Fruit fly (Drosophila melanogaster) whole organism, embryonic: ENCODE data around the gene Oseg1.

Experiments used
- B-H2 ChIP-seq: fragments of 200-800 bp; sonication (Bioruptor generic); optimal IDR thresholded peaks from 2 replicates; lab custom pipeline; 2018; ENCODE audit warnings: missing biosample characterization, mild to moderate bottlenecking, missing genetic modification characterization
- CG10979 ChIP-seq: fragments of 200-800 bp; sonication (Bioruptor generic); optimal IDR thresholded peaks from 2 replicates; lab custom pipeline; 2018; ENCODE audit warnings: missing biosample characterization, mild to moderate bottlenecking, missing genetic modification characterization, moderate library complexity
- CG11247 ChIP-seq: fragments of 200-800 bp; sonication (Bioruptor generic); IDR thresholded peaks from 2 replicates; pipeline ENCODE4 v1.3.6; 2022; ENCODE audit warnings: missing biosample characterization, missing genetic modification characterization
- CG11504 ChIP-seq: fragments of 200-800 bp; sonication (Bioruptor generic); optimal IDR thresholded peaks from 3 replicates; lab custom pipeline; 2019; ENCODE audit warnings: missing biosample characterization, mild to moderate bottlenecking, missing genetic modification characterization, moderate library complexity
- CG12942 ChIP-seq: fragments of 200-800 bp; sonication (Bioruptor generic); optimal IDR thresholded peaks from 3 replicates; lab custom pipeline; 2016; ENCODE audit warnings: missing biosample characterization, missing genetic modification characterization
- CG14710 ChIP-seq: fragments of 200-800 bp; sonication (Bioruptor generic); optimal IDR thresholded peaks from 3 replicates; lab custom pipeline; 2019; ENCODE audit warnings: missing biosample characterization, mild to moderate bottlenecking, missing genetic modification characterization, moderate library complexity
- CG1647 ChIP-seq: fragments of 200-800 bp; sonication (Bioruptor generic); optimal IDR thresholded peaks from 3 replicates; lab custom pipeline; 2016; ENCODE audit warnings: missing biosample characterization, missing genetic modification characterization
- CG16815 ChIP-seq: fragments of 200-800 bp; sonication (Bioruptor generic); optimal IDR thresholded peaks from 3 replicates; lab custom pipeline; 2017; ENCODE audit warnings: missing biosample characterization, mild to moderate bottlenecking, missing genetic modification characterization
- CG17359 ChIP-seq: fragments of 200-800 bp; sonication (Bioruptor generic); optimal IDR thresholded peaks from 3 replicates; lab custom pipeline; 2018; ENCODE audit warnings: missing biosample characterization, mild to moderate bottlenecking, missing genetic modification characterization, moderate library complexity
- CG2202 ChIP-seq: fragments of 200-800 bp; sonication (Bioruptor generic); optimal IDR thresholded peaks from 2 replicates; lab custom pipeline; 2018; ENCODE audit warnings: missing biosample characterization, mild to moderate bottlenecking, missing genetic modification characterization
- CG2712 ChIP-seq: fragments of 200-800 bp; optimal IDR thresholded peaks from 3 replicates; lab custom pipeline; 2019; ENCODE audit warnings: missing biosample characterization, mild to moderate bottlenecking, missing genetic modification characterization, moderate library complexity
- CG30020 ChIP-seq: fragments of 200-800 bp; optimal IDR thresholded peaks from 2 replicates; lab custom pipeline; 2019; ENCODE audit warnings: missing biosample characterization, mild to moderate bottlenecking, missing genetic modification characterization, moderate library complexity
- CG4360 ChIP-seq: fragments of 200-800 bp; sonication (Bioruptor generic); IDR thresholded peaks from 2 replicates; pipeline ENCODE4 v1.3.6; 2022; ENCODE audit warnings: missing biosample characterization, missing genetic modification characterization
- CG6254 ChIP-seq: fragments of 200-800 bp; sonication (Bioruptor generic); optimal IDR thresholded peaks from 3 replicates; lab custom pipeline; 2017; ENCODE audit warnings: mild to moderate bottlenecking, missing biosample characterization, missing genetic modification reagents, missing genetic modification characterization
- CG6689 ChIP-seq: fragments of 200-800 bp; sonication (Bioruptor generic); IDR thresholded peaks from 2 replicates; pipeline ENCODE4 v1.3.6; 2022; ENCODE audit warnings: missing biosample characterization, missing genetic modification characterization
- CG6813 ChIP-seq: fragments of 200-800 bp; sonication (Bioruptor generic); optimal IDR thresholded peaks from 2 replicates; lab custom pipeline; 2017; ENCODE audit warnings: missing biosample characterization, missing genetic modification characterization, mild to moderate bottlenecking, moderate library complexity, missing genetic modification reagents
- CG7839 ChIP-seq: fragments of 200-800 bp; sonication (Bioruptor generic); optimal IDR thresholded peaks from 3 replicates; lab custom pipeline; 2018; ENCODE audit warnings: missing biosample characterization, mild to moderate bottlenecking, missing genetic modification characterization, moderate library complexity
- CHES-1-like ChIP-seq: fragments of 200-800 bp; sonication (Bioruptor generic); optimal IDR thresholded peaks from 2 replicates; lab custom pipeline; 2016; ENCODE audit warnings: missing biosample characterization, missing genetic modification characterization
- CTCF ChIP-seq: fragments of 200-800 bp; sonication (Bioruptor generic); optimal IDR thresholded peaks from 2 replicates; lab custom pipeline; 2017; ENCODE audit warnings: missing biosample characterization, mild to moderate bottlenecking, missing genetic modification characterization, moderate library complexity
- D ChIP-seq, 2 experiments: fragments of 200-800 bp in 1 of 2; fragments of >200 bp in 1 of 2; sonication (Bioruptor generic) in 1 of 2; optimal IDR thresholded peaks; 2 replicates in 1 of 2; 3 replicates in 1 of 2; lab custom pipeline; 2017; ENCODE audit warnings: mild to moderate bottlenecking in 1 of 2, missing biosample characterization in 1 of 2, missing genetic modification characterization in 1 of 2, missing genetic modification reagents in 1 of 2
- GATAe ChIP-seq: fragments of 200-800 bp; sonication (Bioruptor generic); conservative IDR thresholded peaks from 2 replicates; pipeline ENCODE4 v1.3.6; 2022; ENCODE audit warnings: missing biosample characterization, missing genetic modification characterization
- Gsc ChIP-seq: fragments of 200-800 bp; sonication (Bioruptor generic); IDR thresholded peaks from 2 replicates; pipeline ENCODE4 v1.3.6; 2022; ENCODE audit warnings: missing biosample characterization, missing genetic modification characterization
- Gug ChIP-seq: fragments of 200-800 bp; sonication (Bioruptor generic); IDR thresholded peaks from 4 replicates; pipeline ENCODE4 v1.3.6; 2022; ENCODE audit warnings: missing biosample characterization, missing genetic modification characterization
- H2.0 ChIP-seq: fragments of 200-800 bp; sonication (Bioruptor generic); IDR thresholded peaks from 2 replicates; pipeline ENCODE4 v1.3.6; 2022; ENCODE audit warnings: missing biosample characterization, missing genetic modification characterization
- HLH54F ChIP-seq: fragments of 200-800 bp; sonication (Bioruptor generic); optimal IDR thresholded peaks from 3 replicates; lab custom pipeline; 2016; ENCODE audit warnings: missing biosample characterization, missing genetic modification characterization
- HmgD ChIP-seq: fragments of 200-800 bp; sonication (Bioruptor generic); optimal IDR thresholded peaks from 3 replicates; lab custom pipeline; 2016; ENCODE audit warnings: missing biosample characterization, missing genetic modification characterization
- Hmr ChIP-seq: fragments of 200-800 bp; sonication (Bioruptor generic); optimal IDR thresholded peaks from 3 replicates; lab custom pipeline; 2017; ENCODE audit warnings: mild to moderate bottlenecking, missing biosample characterization, missing genetic modification reagents, missing genetic modification characterization
- Hr78 ChIP-seq, 2 experiments: fragments of 200-800 bp in 1 of 2; fragments of >200 bp in 1 of 2; sonication (Bioruptor generic) in 1 of 2; optimal IDR thresholded peaks; 2 replicates each; lab custom pipeline; 2017 to 2019; ENCODE audit warnings: missing biosample characterization in 2 of 2, missing genetic modification characterization in 2 of 2, mild to moderate bottlenecking in 1 of 2, moderate library complexity in 1 of 2
- Hsf ChIP-seq: fragments of 200-800 bp; sonication (Bioruptor generic); optimal IDR thresholded peaks from 3 replicates; lab custom pipeline; 2016; ENCODE audit warnings: missing biosample characterization, missing genetic modification characterization
- Med ChIP-seq: fragments of 200-800 bp; sonication (Bioruptor generic); peaks from one replicate; lab custom pipeline; 2016; ENCODE audit warnings: missing biosample characterization, missing genetic modification characterization, mild to moderate bottlenecking, inconsistent platforms, moderate library complexity
- NFAT ChIP-seq: fragments of 200-800 bp; sonication (Bioruptor generic); IDR thresholded peaks from 2 replicates; pipeline ENCODE4 v1.3.6; 2022; ENCODE audit warnings: missing biosample characterization, missing genetic modification characterization
- Pdp1 ChIP-seq, 2 experiments: fragments of 200-800 bp; sonication (Bioruptor generic); optimal IDR thresholded peaks; 3 replicates each; lab custom pipeline; 2016; ENCODE audit warnings: missing biosample characterization in 2 of 2, missing genetic modification characterization in 2 of 2, mild to moderate bottlenecking in 1 of 2, moderate library complexity in 1 of 2
- Sry-β ChIP-seq: fragments of 200-800 bp; sonication (Bioruptor generic); optimal IDR thresholded peaks from 2 replicates; lab custom pipeline; 2018; ENCODE audit warnings: missing biosample characterization, mild to moderate bottlenecking, missing genetic modification characterization, moderate library complexity
- bcd ChIP-seq: fragments of 200-800 bp; sonication (Bioruptor generic); optimal IDR thresholded peaks from 2 replicates; lab custom pipeline; 2017; ENCODE audit warnings: missing biosample characterization, mild to moderate bottlenecking, missing genetic modification characterization
- dmrt11E ChIP-seq: fragments of 200-800 bp; sonication (Bioruptor generic); optimal IDR thresholded peaks from 3 replicates; lab custom pipeline; 2018; ENCODE audit warnings: missing biosample characterization, mild to moderate bottlenecking, missing genetic modification characterization, moderate library complexity
- ewg ChIP-seq: fragments of 200-800 bp; sonication (Bioruptor generic); optimal IDR thresholded peaks from 3 replicates; lab custom pipeline; 2017; ENCODE audit warnings: mild to moderate bottlenecking, missing biosample characterization, missing genetic modification reagents, missing genetic modification characterization
- fd96Cb ChIP-seq: fragments of 200-800 bp; sonication (Bioruptor generic); optimal IDR thresholded peaks from 2 replicates; lab custom pipeline; 2018; ENCODE audit warnings: missing biosample characterization, mild to moderate bottlenecking, missing genetic modification characterization, moderate library complexity
- gfzf ChIP-seq: fragments of 200-800 bp; sonication (Bioruptor generic); optimal IDR thresholded peaks from 2 replicates; lab custom pipeline; 2016; ENCODE audit warnings: missing biosample characterization, mild to moderate bottlenecking, missing genetic modification characterization, moderate library complexity
- grn ChIP-seq: fragments of 200-800 bp; sonication (Bioruptor generic); optimal IDR thresholded peaks from 3 replicates; lab custom pipeline; 2017; ENCODE audit warnings: missing biosample characterization, missing genetic modification characterization
- hb ChIP-seq: fragments of 200-800 bp; sonication (Bioruptor generic); IDR thresholded peaks from 3 replicates; pipeline ENCODE4 v1.3.6; 2022; ENCODE audit warnings: missing biosample characterization, missing genetic modification characterization; ENCODE audit not compliant: partially characterized antibody
- ind ChIP-seq: fragments of 200-800 bp; sonication (Bioruptor generic); optimal IDR thresholded peaks from 3 replicates; lab custom pipeline; 2016; ENCODE audit warnings: missing biosample characterization, missing genetic modification characterization
- jing ChIP-seq: fragments of 200-800 bp; sonication (Bioruptor generic); optimal IDR thresholded peaks from 2 replicates; lab custom pipeline; 2018; ENCODE audit warnings: missing biosample characterization, mild to moderate bottlenecking, missing genetic modification characterization
- jumu ChIP-seq: fragments of 200-800 bp; sonication (Bioruptor generic); optimal IDR thresholded peaks from 3 replicates; lab custom pipeline; 2016; ENCODE audit warnings: missing biosample characterization, missing genetic modification characterization
- lilli ChIP-seq: fragments of 200-800 bp; sonication (Bioruptor generic); optimal IDR thresholded peaks from 3 replicates; lab custom pipeline; 2016; ENCODE audit warnings: missing biosample characterization, missing genetic modification characterization
- mam ChIP-seq: fragments of 200-800 bp; sonication (Bioruptor generic); optimal IDR thresholded peaks from 3 replicates; lab custom pipeline; 2016; ENCODE audit warnings: missing biosample characterization, missing genetic modification characterization
- pan ChIP-seq, 4 experiments: fragments of >200 bp in 3 of 4; fragments of 200-800 bp in 1 of 4; sonication (Bioruptor generic) in 1 of 4; optimal IDR thresholded peaks in 3 of 4; IDR thresholded peaks in 1 of 4; 2 replicates each; pipeline versions ENCODE4 v1.3.6 to Lab custom; 2017 to 2022; ENCODE audit warnings: missing biosample characterization in 2 of 4, missing genetic modification characterization in 2 of 4, mixed read lengths in 1 of 4
- pita ChIP-seq: fragments of 200-800 bp; sonication (Bioruptor generic); optimal IDR thresholded peaks from 2 replicates; lab custom pipeline; 2017; ENCODE audit warnings: missing biosample characterization, mild to moderate bottlenecking, missing genetic modification characterization
- sisA ChIP-seq: fragments of 200-800 bp; sonication (Bioruptor generic); IDR thresholded peaks from 2 replicates; pipeline ENCODE4 v1.3.6; 2022; ENCODE audit warnings: missing biosample characterization, missing genetic modification characterization
- zen ChIP-seq: fragments of 200-800 bp; sonication (Bioruptor generic); optimal IDR thresholded peaks from 3 replicates; lab custom pipeline; 2018; ENCODE audit warnings: missing biosample characterization, mild to moderate bottlenecking, missing genetic modification characterization, moderate library complexity
- zfh1 ChIP-seq: fragments of 200-800 bp; sonication (Bioruptor generic); IDR thresholded peaks from 3 replicates; pipeline ENCODE4 v1.3.6; 2022; ENCODE audit warnings: missing biosample characterization, missing genetic modification characterization

Oseg1 gene

DNA sequence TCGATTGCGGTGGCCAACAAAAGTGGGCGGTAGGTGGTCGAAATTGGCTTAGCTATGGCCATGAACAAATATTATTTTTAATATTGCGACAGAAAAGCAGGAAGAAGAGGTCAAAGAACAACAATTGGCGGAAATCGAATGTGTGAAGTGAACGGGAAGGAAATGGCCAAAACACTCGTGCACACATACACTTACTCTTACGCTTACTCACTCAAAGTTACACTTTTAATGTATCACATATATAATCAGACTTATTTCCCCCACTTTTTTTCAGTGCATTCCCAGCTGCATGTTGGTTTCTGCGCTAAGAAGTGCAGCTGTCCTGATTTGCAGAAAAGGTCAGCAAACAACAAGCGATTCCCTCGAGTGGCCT, 35.9 kb upstream of the Oseg1 start:
- TF ChIP-seq CG7839 = peak; percentile 13
- no peak for TF ChIP-seq pita (GFP tag; lab: Kevin White, UChicago)
- peak; percentile 85 for TF ChIP-seq Med
- TF ChIP-seq Hr78 (GFP tag; optimal IDR thresholded peaks at IDR 0.05; lab: Kevin White, UChicago) = peak in 1 of 2 experiments; percentile 22
- no peak for TF ChIP-seq CG16815 (GFP tag; lab: Kevin White, UChicago)
- no peak for TF ChIP-seq CG6813 (GFP tag; lab: Kevin White, UChicago)
- peak; percentile 16 for TF ChIP-seq CG6254
- TF ChIP-seq dmrt11E (tag; lab: Kevin White, UChicago) = peak; percentile 10
- no peak for TF ChIP-seq jumu (GFP tag; lab: Kevin White, UChicago)
- peak; percentile 9 for TF ChIP-seq bcd (GFP tag; lab: Kevin White, UChicago)
- no peak for TF ChIP-seq CG11247 (GFP tag; lab: Robert Waterston, UW)
- no peak for TF ChIP-seq CG4360 (GFP tag; lab: Robert Waterston, UW)
- peak; percentile 5 for TF ChIP-seq CG17359 (tag; lab: Kevin White, UChicago)
- no peak for TF ChIP-seq mam (GFP tag; lab: Kevin White, UChicago)
- no peak for TF ChIP-seq CHES-1-like (GFP tag; lab: Kevin White, UChicago)
- TF ChIP-seq ewg = no peak
- no peak for TF ChIP-seq CG2202 (tag; lab: Kevin White, UChicago)
- no peak for TF ChIP-seq hb (GFP tag; lab: Robert Waterston, UW)
- TF ChIP-seq CG14710 (tag; lab: Kevin White, UChicago) = peak; percentile 33
- TF ChIP-seq CTCF (GFP tag; lab: Kevin White, UChicago) = no peak
- peak; percentile 43 for TF ChIP-seq Hmr (GFP tag; lab: Kevin White, UChicago)
- peak; percentile 32; the same call in 2 of the 4 replicates for TF ChIP-seq Gug
- peak; percentile 34 for TF ChIP-seq CG1647 (GFP tag; lab: Kevin White, UChicago)
- no peak for TF ChIP-seq grn
- TF ChIP-seq CG11504 (tag; lab: Kevin White, UChicago) = peak; percentile 50
- peak; percentile 15 for TF ChIP-seq ind (GFP tag; lab: Kevin White, UChicago)
- no peak for TF ChIP-seq zen (tag; lab: Kevin White, UChicago)
- peak; percentile 40 for TF ChIP-seq CG10979 (tag; lab: Kevin White, UChicago)
- TF ChIP-seq lilli = peak; percentile 9
- TF ChIP-seq jing (GFP tag; lab: Kevin White, UChicago) = no peak
- peak in 1 of 2 experiments; percentile 17 for TF ChIP-seq Pdp1 (GFP tag; optimal IDR thresholded peaks at IDR 0.05; lab: Kevin White, UChicago)
- no peak for TF ChIP-seq Sry-β (GFP tag; lab: Kevin White, UChicago)
- no peak for TF ChIP-seq D (optimal IDR thresholded peaks at IDR 0.05; lab: Kevin White, UChicago)
- peak; percentile 37 for TF ChIP-seq D (GFP tag; optimal IDR thresholded peaks at IDR 0.05; lab: Kevin White, UChicago)
- TF ChIP-seq B-H2 (GFP tag; lab: Kevin White, UChicago) = no peak
- no peak for TF ChIP-seq Hsf
- TF ChIP-seq NFAT (GFP tag; lab: Robert Waterston, UW) = no peak
- no peak for TF ChIP-seq CG30020 (tag; lab: Kevin White, UChicago)
- TF ChIP-seq gfzf (GFP tag; lab: Kevin White, UChicago) = no peak
- no peak for TF ChIP-seq zfh1
- peak; percentile 10 for TF ChIP-seq CG2712
- 0 out of 2 replicates have a peak, but pooled peaks have one; percentile 10 for TF ChIP-seq sisA (GFP tag; lab: Robert Waterston, UW)
- TF ChIP-seq fd96Cb (tag; lab: Kevin White, UChicago) = peak; percentile 13
- no peak for TF ChIP-seq HLH54F (GFP tag; lab: Kevin White, UChicago)
- no peak for TF ChIP-seq CG6689 (GFP tag; lab: Robert Waterston, UW)
- TF ChIP-seq pan (optimal IDR thresholded peaks at IDR 0.05; lab: Kevin White, UChicago) = no peak
- TF ChIP-seq pan (GFP tag; optimal IDR thresholded peaks at IDR 0.05 in 1 of 2, IDR thresholded peaks at IDR 0.05 in 1 of 2) = peak in 1 of 2 experiments; percentile 21
- no peak for TF ChIP-seq Gsc (GFP tag; lab: Robert Waterston, UW)
- TF ChIP-seq CG12942 (GFP tag; lab: Kevin White, UChicago) = no peak
- no peak for TF ChIP-seq GATAe (GFP tag; lab: Robert Waterston, UW)
- TF ChIP-seq HmgD (GFP tag; lab: Kevin White, UChicago) = peak; percentile 17
- TF ChIP-seq H2.0 (GFP tag; lab: Robert Waterston, UW) = no peak
